Worm (Caenorhabditis elegans): Measurements from ENCODE around the gene dolk-1.

Gene dolk-1

DNA sequence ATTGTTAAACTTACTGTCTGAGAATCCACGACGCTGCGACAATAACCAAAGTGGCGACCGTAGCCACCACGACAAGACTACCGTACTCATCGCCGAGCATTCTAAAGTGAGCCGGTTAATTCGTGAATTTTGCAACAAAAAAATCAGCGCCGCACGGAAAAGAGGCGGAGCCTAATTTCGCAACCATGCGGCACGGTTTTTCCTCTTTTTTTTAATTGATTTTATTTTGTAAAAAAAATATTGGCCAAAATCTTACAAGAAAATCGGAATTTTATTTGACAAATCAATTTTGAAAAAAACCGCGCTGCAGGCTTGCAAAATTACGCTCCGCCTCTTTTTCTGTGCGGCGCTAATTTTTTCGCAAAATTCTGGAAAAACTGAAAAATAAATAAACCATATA lies at the start of gene dolk-1:
TSS of gene dolk-1 (minus strand) at position 101 of the 400 bp plus-strand sequence.
- TF ChIP-seq flt-1 (GFP tag; IDR thresholded peaks at IDR 0.05) (no peak), hnd-1 (tag; optimal IDR thresholded peaks at IDR 0.05) (no peak), tra-4 (tag; optimal IDR thresholded peaks at IDR 0.05) (no peak), pes-1 (GFP tag; IDR thresholded peaks at IDR 0.05) (no peak), ets-7 (tag; optimal IDR thresholded peaks at IDR 0.05) (no peak), hmbx-1 (tag; optimal IDR thresholded peaks at IDR 0.05) (no peak), hmg-4 (GFP tag; optimal IDR thresholded peaks at IDR 0.05) (no peak), tbx-37 (GFP tag; conservative IDR thresholded peaks at IDR 0.05) (no peak), tbx-11 (GFP tag; IDR thresholded peaks at IDR 0.05) (no peak), ceh-36 (tag; optimal IDR thresholded peaks at IDR 0.05) (no peak), ama-1 (optimal IDR thresholded peaks at IDR 0.05) (no peak), ceh-13 (GFP tag; optimal IDR thresholded peaks at IDR 0.05) (no peak), B0310.2 (tag; optimal IDR thresholded peaks at IDR 0.05) (no peak), F13C5.2 (tag; optimal IDR thresholded peaks at IDR 0.05) (no peak), sea-1 (GFP tag; conservative IDR thresholded peaks at IDR 0.05) (no peak), scrt-1 (GFP tag; IDR thresholded peaks at IDR 0.05) (no peak), aly-1 (tag; optimal IDR thresholded peaks at IDR 0.05) (no peak)

DNA sequence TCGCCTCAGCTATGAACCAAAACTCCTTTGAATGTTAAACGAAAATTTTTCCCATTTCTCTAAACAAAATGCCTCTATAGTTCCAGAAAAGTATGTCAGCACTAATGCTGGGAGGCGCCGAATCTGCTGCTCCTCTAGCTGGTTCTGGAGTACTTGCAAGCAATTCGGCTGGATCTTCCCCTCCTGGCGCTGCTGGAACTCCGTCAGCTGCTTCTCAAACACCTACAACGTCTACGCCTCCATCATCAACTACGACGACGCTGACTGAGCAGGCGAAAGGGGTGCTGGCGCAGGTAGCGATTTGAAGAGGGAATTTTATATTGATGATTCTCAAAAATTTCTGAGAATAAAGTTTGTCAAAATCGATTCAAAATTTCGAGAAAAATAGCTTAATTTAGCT lies 49.0 kb upstream of the dolk-1 start:
- no peak for TF ChIP-seq F13C5.2 (tag; optimal IDR thresholded peaks at IDR 0.05)

DNA sequence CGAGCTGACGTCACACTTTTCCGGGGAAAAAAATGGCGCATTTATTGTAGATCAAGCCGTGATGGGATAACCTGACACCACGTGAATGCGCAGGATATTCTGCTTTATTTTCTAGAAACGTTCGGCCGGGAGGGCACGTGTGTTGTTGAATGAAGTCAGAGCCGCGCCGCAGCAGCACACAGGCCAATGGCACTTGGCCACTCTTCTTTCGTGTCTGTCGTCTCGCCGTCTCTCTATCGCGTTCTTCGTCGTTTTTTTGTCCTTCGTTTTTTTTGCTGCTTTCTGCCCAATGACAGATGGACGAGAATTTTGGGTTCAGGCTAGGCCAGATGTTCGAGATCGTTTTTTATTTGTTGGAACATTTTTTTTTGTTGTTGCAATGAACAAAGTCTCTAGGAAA lies 48.1 kb upstream of the dolk-1 start:
- TF ChIP-seq ama-1 (optimal IDR thresholded peaks at IDR 0.05) (no peak), ceh-13 (GFP tag; optimal IDR thresholded peaks at IDR 0.05) (no peak), B0310.2 (tag; optimal IDR thresholded peaks at IDR 0.05) (no peak), aly-1 (tag; optimal IDR thresholded peaks at IDR 0.05) (no peak), ceh-36 (tag; optimal IDR thresholded peaks at IDR 0.05) (no peak), tbx-37 (GFP tag; conservative IDR thresholded peaks at IDR 0.05) (no peak), pes-1 (GFP tag; IDR thresholded peaks at IDR 0.05) (no peak), F13C5.2 (tag; optimal IDR thresholded peaks at IDR 0.05) (no peak), hmg-4 (GFP tag; optimal IDR thresholded peaks at IDR 0.05) (no peak), tbx-11 (GFP tag; IDR thresholded peaks at IDR 0.05) (no peak), flt-1 (GFP tag; IDR thresholded peaks at IDR 0.05) (no peak), hnd-1 (tag; optimal IDR thresholded peaks at IDR 0.05) (no peak)

DNA sequence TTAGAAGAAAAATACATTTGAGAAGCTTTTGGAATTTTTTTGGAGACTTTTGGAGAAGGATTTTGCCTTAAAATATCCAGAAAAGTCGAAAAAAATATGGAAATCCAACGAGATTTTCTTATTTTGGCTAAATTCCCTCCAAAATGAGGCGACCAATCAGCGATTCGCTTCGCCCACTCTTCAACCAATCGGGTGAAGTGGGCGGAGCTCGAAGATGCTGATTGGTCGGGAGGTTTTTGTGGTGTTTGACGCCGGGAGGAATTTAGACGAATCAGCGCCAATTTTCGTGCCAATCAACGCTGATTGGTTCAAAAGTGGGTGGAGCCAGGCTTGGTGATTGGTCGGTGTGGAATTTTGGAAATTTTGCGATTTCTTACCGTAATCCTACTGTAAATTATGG lies 47.3 kb upstream of the dolk-1 start:
- TF ChIP-seq ama-1 (optimal IDR thresholded peaks at IDR 0.05) (no peak), tbx-11 (GFP tag; IDR thresholded peaks at IDR 0.05) (no peak), ceh-13 (GFP tag; optimal IDR thresholded peaks at IDR 0.05) (no peak), F13C5.2 (tag; optimal IDR thresholded peaks at IDR 0.05) (no peak), hmbx-1 (tag; optimal IDR thresholded peaks at IDR 0.05) (no peak), pes-1 (GFP tag; IDR thresholded peaks at IDR 0.05) (no peak)

DNA sequence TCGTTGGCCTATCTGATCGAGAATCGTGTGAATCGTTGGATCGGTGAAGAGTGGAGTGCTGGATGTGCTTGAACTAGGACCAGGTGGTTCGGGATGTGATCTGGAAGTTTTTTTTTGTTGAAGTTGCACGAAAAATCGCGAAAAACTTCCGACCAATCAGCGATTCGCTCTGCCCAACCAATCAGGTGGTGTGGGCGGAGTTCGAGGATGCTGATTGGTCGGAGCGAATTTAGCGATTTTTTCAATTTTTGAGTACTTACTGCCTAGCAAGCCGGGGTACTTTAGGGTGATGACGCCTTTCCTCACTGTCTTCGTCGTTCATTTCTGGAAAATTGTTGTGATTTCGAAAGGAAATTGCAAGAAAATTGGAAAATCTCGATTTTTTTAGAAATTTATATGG lies 45.3 kb upstream of the dolk-1 start, which contains the start of gene Y56A3A.30:
TSS of gene Y56A3A.30 (minus strand) at position 324 of the 400 bp plus-strand sequence.
- TF ChIP-seq sea-1 (GFP tag; conservative IDR thresholded peaks at IDR 0.05): no peak

DNA sequence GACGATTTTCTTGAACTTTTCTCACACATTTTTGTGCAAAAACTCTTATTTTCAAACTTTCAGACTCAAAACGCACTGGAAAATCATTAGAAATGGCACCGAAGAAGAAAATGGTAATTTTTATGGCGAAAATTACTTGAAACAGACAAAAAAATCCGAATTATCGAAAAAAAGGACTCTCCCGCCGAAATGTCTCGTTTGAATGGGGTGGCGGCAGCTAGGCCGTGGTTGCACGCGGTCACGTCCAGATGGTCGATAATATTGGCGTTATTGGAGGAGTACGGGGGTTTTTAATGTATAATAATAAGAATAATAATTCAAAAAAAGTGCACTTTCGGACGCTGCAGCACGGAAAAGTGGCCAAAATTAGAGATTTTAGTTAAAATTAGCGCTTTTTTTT lies 41.0 kb upstream of the dolk-1 start, which contains the start of gene Y56A3A.31:
TSS of gene Y56A3A.31 (plus strand) at position 64 of the 400 bp plus-strand sequence.
- TF ChIP-seq ama-1 (optimal IDR thresholded peaks at IDR 0.05) (no peak), ets-7 (tag; optimal IDR thresholded peaks at IDR 0.05) (no peak), F13C5.2 (tag; optimal IDR thresholded peaks at IDR 0.05) (no peak), tra-4 (tag; optimal IDR thresholded peaks at IDR 0.05) (no peak), tbx-37 (GFP tag; conservative IDR thresholded peaks at IDR 0.05) (no peak), aly-1 (tag; optimal IDR thresholded peaks at IDR 0.05) (no peak), sea-1 (GFP tag; conservative IDR thresholded peaks at IDR 0.05) (no peak), pes-1 (GFP tag; IDR thresholded peaks at IDR 0.05) (no peak), ceh-36 (tag; optimal IDR thresholded peaks at IDR 0.05) (no peak), tbx-11 (GFP tag; IDR thresholded peaks at IDR 0.05) (no peak)

DNA sequence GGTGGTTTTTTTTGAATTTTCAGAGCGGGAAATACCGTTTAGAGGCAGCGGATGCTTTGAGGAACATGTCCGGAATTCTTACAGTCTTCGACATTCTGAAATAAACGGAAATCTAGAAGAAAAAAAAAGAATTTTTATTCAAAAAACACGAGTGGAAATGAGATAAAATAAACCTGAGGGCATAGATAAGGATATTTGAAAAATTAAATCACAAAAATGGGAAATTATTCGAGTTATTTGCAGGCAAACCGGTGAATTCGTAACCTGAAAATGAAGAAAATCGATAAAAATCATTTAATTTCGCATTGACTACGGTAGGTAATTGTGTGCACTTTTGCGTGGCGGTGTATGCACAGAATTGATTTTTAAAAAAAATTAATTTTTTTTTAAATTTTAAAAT lies 40.6 kb upstream of the dolk-1 start, which contains the start of gene ung-1:
TSS of gene ung-1 (minus strand) at position 101 of the 400 bp plus-strand sequence.
- no peak for TF ChIP-seq tra-4 (tag; optimal IDR thresholded peaks at IDR 0.05)
- no peak for TF ChIP-seq hnd-1 (tag; optimal IDR thresholded peaks at IDR 0.05)
- no peak for TF ChIP-seq hmbx-1 (tag; optimal IDR thresholded peaks at IDR 0.05)
- no peak for TF ChIP-seq F13C5.2 (tag; optimal IDR thresholded peaks at IDR 0.05)
- TF ChIP-seq sea-1 (GFP tag; conservative IDR thresholded peaks at IDR 0.05): no peak
- no peak for TF ChIP-seq scrt-1 (GFP tag; IDR thresholded peaks at IDR 0.05)
- TF ChIP-seq ceh-13 (GFP tag; optimal IDR thresholded peaks at IDR 0.05): no peak
- TF ChIP-seq flt-1 (GFP tag; IDR thresholded peaks at IDR 0.05): no peak
- no peak for TF ChIP-seq B0310.2 (tag; optimal IDR thresholded peaks at IDR 0.05)
- no peak for TF ChIP-seq tbx-37 (GFP tag; conservative IDR thresholded peaks at IDR 0.05)
- no peak for TF ChIP-seq tbx-11 (GFP tag; IDR thresholded peaks at IDR 0.05)
- TF ChIP-seq hmg-4 (GFP tag; optimal IDR thresholded peaks at IDR 0.05): no peak

DNA sequence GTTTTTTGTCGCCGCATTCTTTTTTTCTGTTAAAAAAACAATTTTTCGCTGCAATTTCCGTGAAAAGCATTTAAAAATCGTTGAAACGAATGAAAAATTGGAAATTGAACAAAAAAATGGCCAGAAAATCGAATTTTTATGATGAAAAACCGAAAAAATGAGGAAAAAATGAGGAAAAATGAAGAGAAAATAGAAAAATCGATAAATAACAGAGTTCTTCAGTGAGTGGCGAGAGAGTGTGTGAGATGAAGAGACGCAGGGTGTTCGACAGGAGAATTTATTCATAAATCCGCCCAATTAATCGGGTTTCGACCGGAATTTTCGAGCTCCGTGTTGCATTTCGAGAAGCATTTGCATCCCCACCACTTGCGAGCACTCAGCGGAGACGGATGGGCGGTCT lies 37.9 kb upstream of the dolk-1 start, which contains the start of gene Y56A3A.28:
TSS of gene Y56A3A.28 (minus strand) at position 33 of the 400 bp plus-strand sequence.
- no peak for TF ChIP-seq flt-1 (GFP tag; IDR thresholded peaks at IDR 0.05)
- TF ChIP-seq ama-1 (optimal IDR thresholded peaks at IDR 0.05): no peak
- no peak for TF ChIP-seq aly-1 (tag; optimal IDR thresholded peaks at IDR 0.05)
- TF ChIP-seq tbx-11 (GFP tag; IDR thresholded peaks at IDR 0.05): no peak
- no peak for TF ChIP-seq tbx-37 (GFP tag; conservative IDR thresholded peaks at IDR 0.05)
- TF ChIP-seq hnd-1 (tag; optimal IDR thresholded peaks at IDR 0.05): no peak
- no peak for TF ChIP-seq scrt-1 (GFP tag; IDR thresholded peaks at IDR 0.05)
- TF ChIP-seq ceh-36 (tag; optimal IDR thresholded peaks at IDR 0.05): no peak
- no peak for TF ChIP-seq pes-1 (GFP tag; IDR thresholded peaks at IDR 0.05)
- no peak for TF ChIP-seq ets-7 (tag; optimal IDR thresholded peaks at IDR 0.05)
- TF ChIP-seq hmg-4 (GFP tag; optimal IDR thresholded peaks at IDR 0.05): no peak
- no peak for TF ChIP-seq ceh-13 (GFP tag; optimal IDR thresholded peaks at IDR 0.05)
- no peak for TF ChIP-seq sea-1 (GFP tag; conservative IDR thresholded peaks at IDR 0.05)
- no peak for TF ChIP-seq F13C5.2 (tag; optimal IDR thresholded peaks at IDR 0.05)
